Fruit fly (Drosophila melanogaster) whole organism, prepupa: ENCODE results near the gene Cad99C.
A peak's percentile ranks its signal among the peaks of the same experiment; 100 is the strongest.

ENCODE experiments used
- CG10669 ChIP-seq: fragments of 200-800 bp; sonication (Bioruptor generic); optimal IDR thresholded peaks from 3 replicates; lab custom pipeline; 2018; ENCODE audit warnings: missing biosample characterization, mild to moderate bottlenecking, missing genetic modification characterization, moderate library complexity
- CG11294 ChIP-seq: fragments of 200-800 bp; sonication (Bioruptor generic); IDR thresholded peaks from 2 replicates; pipeline ENCODE4 v1.3.6; 2022; ENCODE audit warnings: missing biosample characterization, missing genetic modification characterization
- CG16779 ChIP-seq: fragments of 200-800 bp; sonication (Bioruptor generic); optimal IDR thresholded peaks from 3 replicates; lab custom pipeline; 2017; ENCODE audit warnings: missing biosample characterization, mild to moderate bottlenecking, missing genetic modification characterization
- CG31627 ChIP-seq: fragments of 200-800 bp; sonication (Bioruptor generic); optimal IDR thresholded peaks from 3 replicates; lab custom pipeline; 2016; ENCODE audit warnings: missing biosample characterization, missing genetic modification characterization
- CG3919 ChIP-seq: fragments of 200-800 bp; sonication (Bioruptor generic); optimal IDR thresholded peaks from 3 replicates; lab custom pipeline; 2016; ENCODE audit warnings: missing biosample characterization, missing genetic modification characterization
- CG6163 ChIP-seq: fragments of 200-800 bp; sonication (Bioruptor generic); IDR thresholded peaks from 3 replicates; pipeline ENCODE4 v1.3.6; 2022; ENCODE audit warnings: missing biosample characterization, missing genetic modification characterization
- Ets96B ChIP-seq: fragments of 200-800 bp; optimal IDR thresholded peaks from 2 replicates; lab custom pipeline; 2019; ENCODE audit warnings: missing biosample characterization, mild to moderate bottlenecking, missing genetic modification characterization, moderate library complexity
- Gug ChIP-seq: fragments of 200-800 bp; sonication (Bioruptor generic); IDR thresholded peaks from 2 replicates; pipeline ENCODE4 v1.3.6; 2022; ENCODE audit warnings: missing biosample characterization, missing genetic modification characterization
- Hr39 ChIP-seq: fragments of 200-800 bp; sonication (Bioruptor generic); optimal IDR thresholded peaks from 2 replicates; lab custom pipeline; 2016; ENCODE audit warnings: missing biosample characterization, missing genetic modification characterization
- Hr4 ChIP-seq: fragments of 200-800 bp; sonication (Bioruptor generic); optimal IDR thresholded peaks from 3 replicates; lab custom pipeline; 2016; ENCODE audit warnings: missing biosample characterization, missing genetic modification characterization
- salr ChIP-seq, 2 experiments: fragments of 200-800 bp; sonication (Bioruptor generic); optimal IDR thresholded peaks; 3 replicates each; lab custom pipeline; 2016 to 2018; ENCODE audit warnings: missing biosample characterization in 2 of 2, missing genetic modification characterization in 2 of 2, mild to moderate bottlenecking in 1 of 2

DNA sequence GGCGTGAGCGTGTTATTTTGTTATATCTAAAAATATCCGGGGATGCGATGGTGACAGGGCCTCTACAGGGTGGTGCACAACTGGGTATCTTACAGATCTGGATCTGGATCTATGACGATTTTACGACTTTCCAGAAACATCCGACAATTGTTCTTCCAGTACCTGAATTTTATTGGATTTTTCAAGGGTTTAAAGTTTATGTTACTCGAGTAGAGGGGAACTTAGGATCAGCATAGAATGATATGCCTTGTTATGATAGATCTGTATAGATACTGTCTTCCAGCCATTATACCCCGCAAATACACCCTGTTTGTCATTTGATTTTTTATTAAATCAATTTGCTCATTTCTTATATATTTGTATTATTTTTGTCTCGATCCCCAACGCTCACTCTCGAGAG lies 52.9 kb downstream of the Cad99C start:
- TF ChIP-seq Hr4 (GFP tag; lab: Kevin White, UChicago) = peak; percentile 79
- TF ChIP-seq CG16779 (tag; lab: Kevin White, UChicago) = no peak
- no peak for TF ChIP-seq Hr39
- no peak for TF ChIP-seq Ets96B (tag; lab: Kevin White, UChicago)
- peak; percentile 26 for TF ChIP-seq CG3919 (GFP tag; lab: Kevin White, UChicago)
- TF ChIP-seq salr (GFP tag; optimal IDR thresholded peaks at IDR 0.05; lab: Kevin White, UChicago) = peak in 1 of 2 experiments; percentile 25
- TF ChIP-seq CG6163 = peak; percentile 34; the same call in 2 of the 3 replicates
- TF ChIP-seq CG11294 (GFP tag; lab: Robert Waterston, UW) = peak; percentile 72
- TF ChIP-seq CG31627 (GFP tag; lab: Kevin White, UChicago) = no peak
- no peak for TF ChIP-seq CG10669 (GFP tag; lab: Kevin White, UChicago)
- TF ChIP-seq Gug (GFP tag; lab: Robert Waterston, UW) = peak; percentile 80
